Worm (Caenorhabditis elegans) whole organism, late embryonic: ENCODE data around the gene nduv-3.

Experiments used
- ama-1 ChIP-seq: fragments of 150-350 bp; optimal IDR thresholded peaks from 2 replicates; lab custom pipeline; 2014
- ceh-18 ChIP-seq: sonication (generic microtip); optimal IDR thresholded peaks from 2 replicates; lab custom pipeline; 2016; ENCODE audit warnings: missing genetic modification characterization, missing compliant biosample characterization
- ceh-9 ChIP-seq: sonication (generic microtip); optimal IDR thresholded peaks from 2 replicates; lab custom pipeline; 2016; ENCODE audit warnings: mild to moderate bottlenecking, missing genetic modification characterization, inconsistent platforms, missing compliant biosample characterization
- dve-1 ChIP-seq: sonication (generic microtip); optimal IDR thresholded peaks from 2 replicates; lab custom pipeline; 2017; ENCODE audit warnings: antibody characterized with exemption, mild to moderate bottlenecking, missing genetic modification characterization, missing compliant biosample characterization
- elt-4 ChIP-seq: sonication (generic microtip); optimal IDR thresholded peaks from 2 replicates; lab custom pipeline; 2016; ENCODE audit warnings: missing genetic modification characterization, missing compliant biosample characterization
- eyg-1 ChIP-seq: sonication (generic microtip); optimal IDR thresholded peaks from 2 replicates; lab custom pipeline; 2016; ENCODE audit warnings: missing genotype, missing genetic modification characterization, missing compliant biosample characterization
- hlh-15 ChIP-seq: sonication (generic microtip); optimal IDR thresholded peaks from 2 replicates; lab custom pipeline; 2016; ENCODE audit warnings: missing genetic modification characterization, missing compliant biosample characterization
- hlh-30 ChIP-seq: sonication (generic microtip); optimal IDR thresholded peaks from 2 replicates; lab custom pipeline; 2017; ENCODE audit warnings: antibody characterized with exemption, missing genetic modification characterization, missing compliant biosample characterization; ENCODE audit not compliant: insufficient read depth
- nhr-11 ChIP-seq: fragments of 150-350 bp; optimal IDR thresholded peaks from 2 replicates; lab custom pipeline; 2014; ENCODE audit warnings: missing biosample characterization, missing genetic modification characterization
- nhr-232 ChIP-seq: sonication (generic microtip); optimal IDR thresholded peaks from 2 replicates; lab custom pipeline; 2016; ENCODE audit warnings: missing genetic modification characterization, missing compliant biosample characterization
- pha-4 ChIP-seq: fragments of 150-350 bp; optimal IDR thresholded peaks from 2 replicates; lab custom pipeline; 2018; ENCODE audit warnings: missing biosample characterization, missing genetic modification reagents, missing genetic modification characterization
- tbx-2 ChIP-seq: sonication (generic microtip); optimal IDR thresholded peaks from 2 replicates; lab custom pipeline; 2016; ENCODE audit warnings: missing genetic modification characterization, missing compliant biosample characterization
- unc-3 ChIP-seq, 2 experiments: fragments of 200-800 bp in 1 of 2; sonication (Bioruptor generic) in 1 of 2; sonication (generic microtip) in 1 of 2; conservative IDR thresholded peaks in 1 of 2; optimal IDR thresholded peaks in 1 of 2; 2 replicates each; pipeline versions ENCODE4 v1.3.6 to Lab custom; 2016 to 2022; ENCODE audit warnings: missing compliant biosample characterization in 2 of 2, missing genetic modification characterization in 2 of 2, missing genetic modification reagents in 1 of 2

DNA sequence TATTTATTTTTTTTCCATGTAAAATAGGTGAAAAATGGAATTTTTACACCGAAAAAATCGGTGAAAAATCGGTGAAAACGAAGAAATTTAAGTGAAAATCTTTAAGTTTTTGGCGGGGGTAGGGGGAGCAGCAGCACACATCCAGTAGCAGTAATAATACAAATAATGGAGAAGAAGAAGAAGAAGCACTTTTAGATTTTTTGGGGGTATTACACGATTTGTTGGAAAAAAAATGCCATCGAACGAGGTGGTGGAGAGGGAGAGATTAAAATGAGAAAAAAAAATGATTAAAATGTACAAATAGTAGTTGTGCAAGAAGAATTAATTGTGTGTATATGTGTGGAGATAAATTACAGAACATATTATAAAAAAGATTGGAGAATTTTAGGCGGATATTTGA is 37.0 kb downstream of the nduv-3 start:
- TF ChIP-seq elt-4 (tag; lab: Kevin White, UChicago) (no peak), hlh-15 (tag; lab: Kevin White, UChicago) (no peak), pha-4 (no peak), ama-1 (lab: Kevin White, UChicago) (no peak), ceh-9 (tag; lab: Kevin White, UChicago) (no peak), unc-3 (GFP tag; conservative IDR thresholded peaks at IDR 0.05; lab: Robert Waterston, UW) (no peak), unc-3 (tag; optimal IDR thresholded peaks at IDR 0.05; lab: Kevin White, UChicago) (no peak), dve-1 (no peak), nhr-232 (tag; lab: Kevin White, UChicago) (no peak), nhr-11 (tag; lab: Kevin White, UChicago) (no peak), hlh-30 (no peak), eyg-1 (tag; lab: Kevin White, UChicago) (no peak), ceh-18 (no peak), tbx-2 (no peak)
